Fruit fly (Drosophila melanogaster) whole organism, pupa: ENCODE data around the gene pcx.

Experiments
- CG10348 ChIP-seq: fragments of 200-800 bp; sonication (Bioruptor generic); IDR thresholded peaks from 2 replicates; pipeline ENCODE4 v1.3.6; 2022; ENCODE audit warnings: missing biosample characterization, missing genetic modification characterization
- CG12605 ChIP-seq: fragments of 200-800 bp; sonication (Bioruptor generic); IDR thresholded peaks from 2 replicates; pipeline ENCODE4 v1.3.6; 2022; ENCODE audit warnings: missing biosample characterization, missing genetic modification characterization
- CG13204 ChIP-seq: fragments of 200-800 bp; sonication (Bioruptor generic); optimal IDR thresholded peaks from 2 replicates; lab custom pipeline; 2018; ENCODE audit warnings: missing biosample characterization, mild to moderate bottlenecking, missing genetic modification characterization, moderate library complexity
- CG14655 ChIP-seq: fragments of 200-800 bp; sonication (Bioruptor generic); optimal IDR thresholded peaks from 3 replicates; lab custom pipeline; 2017; ENCODE audit warnings: mild to moderate bottlenecking, missing biosample characterization, missing genetic modification reagents, missing genetic modification characterization
- CG15710 ChIP-seq: fragments of 200-800 bp; sonication (Bioruptor generic); optimal IDR thresholded peaks from 2 replicates; lab custom pipeline; 2018; ENCODE audit warnings: missing biosample characterization, mild to moderate bottlenecking, missing genetic modification characterization, moderate library complexity
- CG17806 ChIP-seq: fragments of 200-800 bp; sonication (Bioruptor generic); optimal IDR thresholded peaks from 2 replicates; lab custom pipeline; 2018; ENCODE audit warnings: missing biosample characterization, mild to moderate bottlenecking, missing genetic modification characterization, moderate library complexity
- CG32121 ChIP-seq: fragments of 200-800 bp; sonication (Bioruptor generic); IDR thresholded peaks from 2 replicates; pipeline ENCODE4 v1.3.6; 2022; ENCODE audit warnings: missing biosample characterization, missing genetic modification characterization
- CG34367 ChIP-seq: fragments of 200-800 bp; sonication (Bioruptor generic); optimal IDR thresholded peaks from 2 replicates; lab custom pipeline; 2018; ENCODE audit warnings: missing biosample characterization, mild to moderate bottlenecking, missing genetic modification characterization
- CG4496 ChIP-seq: fragments of 200-800 bp; sonication (Bioruptor generic); IDR thresholded peaks from 3 replicates; pipeline ENCODE4 v1.3.6; 2022; ENCODE audit warnings: missing biosample characterization, missing genetic modification characterization
- CG8159 ChIP-seq: fragments of 200-800 bp; sonication (Bioruptor generic); optimal IDR thresholded peaks from 3 replicates; lab custom pipeline; 2018; ENCODE audit warnings: missing biosample characterization, mild to moderate bottlenecking, missing genetic modification characterization, moderate library complexity
- CG8301 ChIP-seq: fragments of 200-800 bp; sonication (Bioruptor generic); optimal IDR thresholded peaks from 2 replicates; lab custom pipeline; 2018; ENCODE audit warnings: missing biosample characterization, mild to moderate bottlenecking, missing genetic modification characterization
- CG9948 ChIP-seq: fragments of 200-800 bp; sonication (Bioruptor generic); optimal IDR thresholded peaks from 2 replicates; lab custom pipeline; 2018; ENCODE audit warnings: missing biosample characterization, mild to moderate bottlenecking, missing genetic modification characterization, moderate library complexity
- D1 ChIP-seq: fragments of 200-800 bp; sonication (Bioruptor generic); optimal IDR thresholded peaks from 2 replicates; lab custom pipeline; 2018; ENCODE audit warnings: missing biosample characterization, mild to moderate bottlenecking, missing genetic modification characterization, moderate library complexity
- EcR ChIP-seq: fragments of 200-800 bp; sonication (Bioruptor generic); optimal IDR thresholded peaks from 3 replicates; lab custom pipeline; 2019; ENCODE audit warnings: missing biosample characterization, missing genetic modification characterization, mild to moderate bottlenecking, moderate library complexity, missing genetic modification reagents
- Ets98B ChIP-seq: fragments of 200-800 bp; sonication (Bioruptor generic); IDR thresholded peaks from 2 replicates; pipeline ENCODE4 v1.3.6; 2022; ENCODE audit warnings: missing biosample characterization, missing genetic modification characterization
- Pif1A ChIP-seq: fragments of 200-800 bp; sonication (Bioruptor generic); optimal IDR thresholded peaks from 3 replicates; lab custom pipeline; 2016; ENCODE audit warnings: missing biosample characterization, missing genetic modification characterization
- Pif1B ChIP-seq: fragments of 200-800 bp; sonication (Bioruptor generic); optimal IDR thresholded peaks from 3 replicates; lab custom pipeline; 2016; ENCODE audit warnings: missing biosample characterization, missing genetic modification characterization
- Snoo ChIP-seq: fragments of 200-800 bp; sonication (Bioruptor generic); optimal IDR thresholded peaks from 3 replicates; lab custom pipeline; 2017; ENCODE audit warnings: missing biosample characterization, mild to moderate bottlenecking, missing genetic modification characterization, inconsistent platforms
- fd96Ca ChIP-seq: fragments of 200-800 bp; sonication (Bioruptor generic); IDR thresholded peaks from 3 replicates; pipeline ENCODE4 v1.3.6; 2022; ENCODE audit warnings: missing biosample characterization, missing genetic modification characterization
- gl ChIP-seq: fragments of 200-800 bp; sonication (Bioruptor generic); optimal IDR thresholded peaks from 2 replicates; lab custom pipeline; 2018; ENCODE audit warnings: missing biosample characterization, mild to moderate bottlenecking, missing genetic modification characterization
- rn ChIP-seq: fragments of 200-800 bp; sonication (Bioruptor generic); IDR thresholded peaks from 2 replicates; pipeline ENCODE4 v1.3.6; 2022; ENCODE audit warnings: missing biosample characterization, missing genetic modification characterization

Gene pcx

dm6 chrX:2187520-2187919 is 37.6 kb upstream of the pcx start, which contains the start of gene CG3457:
CG3457 (plus strand) TSS chrX:2187820.
- TF ChIP-seq CG12605 (no peak), Pif1A (GFP tag; lab: Kevin White, UChicago) (no peak), CG8301 (tag; lab: Kevin White, UChicago) (no peak), CG14655 (no peak), D1 (tag; lab: Kevin White, UChicago) (no peak), CG34367 (tag; lab: Kevin White, UChicago) (no peak), CG17806 (tag; lab: Kevin White, UChicago) (no peak)
- TF ChIP-seq, all 21 proteins: peak for 0

- TF ChIP-seq EcR (GFP tag; lab: Kevin White, UChicago) (no peak), CG10348 (no peak), fd96Ca (GFP tag; lab: Robert Waterston, UW) (no peak), CG17806 (tag; lab: Kevin White, UChicago) (no peak), CG34367 (tag; lab: Kevin White, UChicago) (no peak), CG8159 (no peak), CG14655 (no peak), Pif1B (GFP tag; lab: Kevin White, UChicago) (no peak)
These were observed 36.2 kb upstream of the pcx start, which contains the start of gene Mct1 for dm6 chrX:2188888-2189287. Mct1 (plus strand) TSS chrX:2189188.

- TF ChIP-seq Pif1A (GFP tag; lab: Kevin White, UChicago) (no peak), CG8159 (no peak), EcR (GFP tag; lab: Kevin White, UChicago) (no peak), D1 (tag; lab: Kevin White, UChicago) (no peak), CG14655 (no peak), CG34367 (tag; lab: Kevin White, UChicago) (no peak), fd96Ca (GFP tag; lab: Robert Waterston, UW) (no peak), CG8301 (tag; lab: Kevin White, UChicago) (no peak), Snoo (tag; lab: Kevin White, UChicago) (no peak), CG12605 (no peak), CG32121 (no peak), CG15710 (tag; lab: Kevin White, UChicago) (no peak), CG9948 (tag; lab: Kevin White, UChicago) (no peak)
These were observed 33.2 kb upstream of the pcx start for dm6 chrX:2191896-2192295.

- TF ChIP-seq gl (tag; lab: Kevin White, UChicago) (no peak), CG9948 (tag; lab: Kevin White, UChicago) (no peak), CG14655 (no peak), CG8159 (no peak), EcR (GFP tag; lab: Kevin White, UChicago) (no peak), CG4496 (GFP tag; lab: Robert Waterston, UW) (no peak), CG13204 (GFP tag; lab: Kevin White, UChicago) (no peak), fd96Ca (GFP tag; lab: Robert Waterston, UW) (no peak), D1 (tag; lab: Kevin White, UChicago) (no peak), Snoo (tag; lab: Kevin White, UChicago) (no peak), CG8301 (tag; lab: Kevin White, UChicago) (no peak), Ets98B (GFP tag; lab: Robert Waterston, UW) (no peak), CG15710 (tag; lab: Kevin White, UChicago) (no peak), CG34367 (tag; lab: Kevin White, UChicago) (no peak), CG12605 (no peak), CG10348 (no peak), CG17806 (tag; lab: Kevin White, UChicago) (no peak), Pif1B (GFP tag; lab: Kevin White, UChicago) (no peak), CG32121 (no peak), Pif1A (GFP tag; lab: Kevin White, UChicago) (no peak)
- TF ChIP-seq, all 21 proteins: peak for 0
These were observed 31.9 kb upstream of the pcx start for dm6 chrX:2193158-2193557.

- TF ChIP-seq Pif1B (GFP tag; lab: Kevin White, UChicago) (no peak), CG10348 (no peak), CG8301 (tag; lab: Kevin White, UChicago) (no peak), CG32121 (no peak), CG4496 (GFP tag; lab: Robert Waterston, UW) (no peak), rn (no peak), CG34367 (tag; lab: Kevin White, UChicago) (no peak), gl (tag; lab: Kevin White, UChicago) (no peak), D1 (tag; lab: Kevin White, UChicago) (no peak), Pif1A (GFP tag; lab: Kevin White, UChicago) (no peak), CG9948 (tag; lab: Kevin White, UChicago) (no peak), fd96Ca (GFP tag; lab: Robert Waterston, UW) (no peak), CG12605 (no peak), EcR (GFP tag; lab: Kevin White, UChicago) (no peak), CG17806 (tag; lab: Kevin White, UChicago) (no peak), CG13204 (GFP tag; lab: Kevin White, UChicago) (no peak)
These were observed 31.3 kb upstream of the pcx start, which contains the start of gene CG14053 for dm6 chrX:2193809-2194207. CG14053 (minus strand) TSS chrX:2193909.
